Worm (Caenorhabditis elegans) whole organism, late embryonic: ENCODE measurements around the gene mks-5.

Experiments
- F13H6.1 ChIP-seq: sonication (generic microtip); optimal IDR thresholded peaks from 2 replicates; lab custom pipeline; 2016; ENCODE audit warnings: missing genetic modification characterization, missing compliant biosample characterization
- K09A11.1 ChIP-seq: sonication (generic microtip); optimal IDR thresholded peaks from 2 replicates; lab custom pipeline; 2017; ENCODE audit warnings: antibody characterized with exemption, mild to moderate bottlenecking, missing genetic modification characterization, missing compliant biosample characterization; ENCODE audit not compliant: insufficient read depth
- Y22D7AL.16 ChIP-seq: sonication (generic microtip); optimal IDR thresholded peaks from 2 replicates; lab custom pipeline; 2016; ENCODE audit warnings: missing genetic modification characterization, missing compliant biosample characterization
- ahr-1 ChIP-seq: sonication (generic microtip); optimal IDR thresholded peaks from 2 replicates; lab custom pipeline; 2016; ENCODE audit warnings: missing genetic modification characterization, missing compliant biosample characterization
- ama-1 ChIP-seq: fragments of 150-350 bp; optimal IDR thresholded peaks from 2 replicates; lab custom pipeline; 2014
- ceh-31 ChIP-seq: sonication (generic microtip); optimal IDR thresholded peaks from 2 replicates; lab custom pipeline; 2016; ENCODE audit warnings: missing genetic modification characterization, missing compliant biosample characterization
- ceh-9 ChIP-seq: sonication (generic microtip); optimal IDR thresholded peaks from 2 replicates; lab custom pipeline; 2016; ENCODE audit warnings: mild to moderate bottlenecking, missing genetic modification characterization, inconsistent platforms, missing compliant biosample characterization
- npax-4 ChIP-seq: sonication (generic microtip); optimal IDR thresholded peaks from 2 replicates; lab custom pipeline; 2016; ENCODE audit warnings: missing genetic modification characterization, missing compliant biosample characterization
- unc-3 ChIP-seq, 2 experiments: fragments of 200-800 bp in 1 of 2; sonication (Bioruptor generic) in 1 of 2; sonication (generic microtip) in 1 of 2; conservative IDR thresholded peaks in 1 of 2; optimal IDR thresholded peaks in 1 of 2; 2 replicates each; pipeline versions ENCODE4 v1.3.6 to Lab custom; 2016 to 2022; ENCODE audit warnings: missing compliant biosample characterization in 2 of 2, missing genetic modification characterization in 2 of 2, missing genetic modification reagents in 1 of 2
- unc-55 ChIP-seq: sonication (generic microtip); optimal IDR thresholded peaks from 2 replicates; lab custom pipeline; 2017; ENCODE audit warnings: missing biosample characterization, missing genetic modification reagents, missing genetic modification characterization
- unc-86 ChIP-seq: sonication (generic microtip); optimal IDR thresholded peaks from 2 replicates; lab custom pipeline; 2016; ENCODE audit warnings: missing genetic modification characterization, missing compliant biosample characterization

DNA sequence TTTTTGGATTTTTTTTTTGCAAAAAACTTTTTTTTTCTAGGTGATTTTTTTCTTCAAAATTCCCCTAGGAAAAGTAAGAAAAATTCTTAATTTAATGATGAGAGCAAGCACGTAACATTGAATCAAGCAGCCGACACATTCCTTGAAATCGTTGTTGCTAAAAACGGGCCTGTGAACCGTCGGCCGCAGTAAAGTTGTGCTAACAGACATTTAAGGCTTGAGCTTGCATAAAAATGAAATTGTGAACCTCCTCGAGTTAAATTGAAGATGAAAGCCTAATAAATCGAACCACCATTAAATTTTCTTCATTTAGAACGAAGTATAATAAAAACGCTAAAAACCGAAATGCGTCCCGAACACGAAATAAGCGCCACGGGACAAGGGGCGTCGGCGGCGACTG, 47.9 kb downstream of the mks-5 start:
- TF ChIP-seq unc-86 (tag; lab: Kevin White, UChicago) (no peak), ama-1 (no peak), ahr-1 (tag; lab: Kevin White, UChicago) (no peak), Y22D7AL.16 (tag; lab: Kevin White, UChicago) (no peak), unc-3 (GFP tag; conservative IDR thresholded peaks at IDR 0.05; lab: Robert Waterston, UW) (no peak), unc-3 (tag; optimal IDR thresholded peaks at IDR 0.05; lab: Kevin White, UChicago) (no peak), ceh-31 (tag; lab: Kevin White, UChicago) (no peak), K09A11.1 (tag; lab: Kevin White, UChicago) (no peak), npax-4 (tag; lab: Kevin White, UChicago) (no peak), F13H6.1 (tag; lab: Kevin White, UChicago) (no peak), unc-55 (GFP tag; lab: Kevin White, UChicago) (no peak), ceh-9 (tag; lab: Kevin White, UChicago) (no peak)
